Worm (Caenorhabditis elegans) whole organism, midembryonic: ENCODE results near the gene F31A3.3.

Experiments used
- flt-1 ChIP-seq: fragments of 200-800 bp; sonication (Bioruptor generic); IDR thresholded peaks from 2 replicates; pipeline ENCODE4 v1.3.6; 2022; ENCODE audit warnings: missing genetic modification characterization, missing compliant biosample characterization
- tab-1 ChIP-seq: fragments of 200-800 bp; sonication (Bioruptor generic); IDR thresholded peaks from 2 replicates; pipeline ENCODE4 v1.3.6; 2022; ENCODE audit warnings: missing genetic modification characterization, missing compliant biosample characterization

DNA sequence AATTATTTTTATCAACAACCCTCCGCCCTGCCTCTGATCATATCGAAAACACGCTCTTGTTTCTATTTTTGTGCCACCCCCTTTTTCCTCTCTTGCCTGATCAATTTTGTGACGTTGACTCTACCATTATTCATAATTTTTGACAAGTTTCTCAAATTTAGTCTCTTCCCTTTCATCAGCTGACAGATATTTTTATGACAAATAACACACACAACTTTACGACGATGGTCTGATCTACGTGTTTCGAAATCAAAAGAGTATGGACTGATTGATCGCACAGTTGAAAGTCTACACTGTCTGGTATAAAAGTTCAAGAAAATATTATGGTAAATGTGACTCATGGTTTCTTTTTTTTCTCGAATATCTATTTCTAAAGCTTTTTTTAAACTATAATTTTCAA is 16.0 kb downstream of the F31A3.3 start:
- TF ChIP-seq flt-1 (GFP tag; lab: Robert Waterston, UW) (no peak), tab-1 (GFP tag; lab: Robert Waterston, UW) (no peak)
